Fruit fly (Drosophila melanogaster): ENCODE results near the gene Cby.

dm6 chr3R:21899170-21899575 lies 31.4 kb downstream of the Cby start:
- no peak for TF ChIP-seq pad (GFP tag; optimal IDR thresholded peaks at IDR 0.05)
- TF ChIP-seq bab1 (GFP tag; optimal IDR thresholded peaks at IDR 0.05) = no peak
- TF ChIP-seq CG12768 (GFP tag; optimal IDR thresholded peaks at IDR 0.05) = no peak
- TF ChIP-seq Crg-1 (GFP tag; optimal IDR thresholded peaks at IDR 0.05) = no peak
- no peak for TF ChIP-seq toe (GFP tag; optimal IDR thresholded peaks at IDR 0.05)
- no peak for TF ChIP-seq CG33017 (tag; optimal IDR thresholded peaks at IDR 0.05)
- TF ChIP-seq CG14711 (tag; optimal IDR thresholded peaks at IDR 0.05) = no peak
- no peak for TF ChIP-seq cic (GFP tag; optimal IDR thresholded peaks at IDR 0.05)
- no peak for TF ChIP-seq Hr96 (GFP tag; optimal IDR thresholded peaks at IDR 0.05)
- no peak for TF ChIP-seq CG7045 (GFP tag; optimal IDR thresholded peaks at IDR 0.05)
- TF ChIP-seq ovo (GFP tag; optimal IDR thresholded peaks at IDR 0.05) = no peak
- no peak for TF ChIP-seq CG7101 (tag; optimal IDR thresholded peaks at IDR 0.05)
- TF ChIP-seq Clk (GFP tag; optimal IDR thresholded peaks at IDR 0.05) = no peak
- TF ChIP-seq CG11617 (GFP tag; optimal IDR thresholded peaks at IDR 0.05) = no peak

Data from whole organism, adult.